Fruit fly (Drosophila melanogaster) whole organism, adult: ENCODE measurements around the gene ph-d.

Source experiments
- CG1620 ChIP-seq: fragments of 200-800 bp; sonication (Bioruptor generic); optimal IDR thresholded peaks from 2 replicates; lab custom pipeline; 2016; ENCODE audit warnings: missing biosample characterization, missing genetic modification characterization
- CG5204 ChIP-seq: fragments of 200-800 bp; sonication (Bioruptor generic); optimal IDR thresholded peaks from 2 replicates; lab custom pipeline; 2016; ENCODE audit warnings: missing biosample characterization, missing genetic modification characterization
- Clk ChIP-seq: fragments of 200-800 bp; sonication (Bioruptor generic); optimal IDR thresholded peaks from 2 replicates; lab custom pipeline; 2017; ENCODE audit warnings: missing biosample characterization, missing genetic modification characterization
- Mnt ChIP-seq: fragments of 200-800 bp; sonication (Bioruptor generic); optimal IDR thresholded peaks from 2 replicates; lab custom pipeline; 2016; ENCODE audit warnings: missing biosample characterization, mild to moderate bottlenecking, missing genetic modification characterization
- pad ChIP-seq: fragments of 200-800 bp; sonication (Bioruptor generic); optimal IDR thresholded peaks from 3 replicates; lab custom pipeline; 2017; ENCODE audit warnings: missing biosample characterization, missing genetic modification characterization, mild to moderate bottlenecking, moderate library complexity, missing genetic modification reagents
- toe ChIP-seq: fragments of 200-800 bp; sonication (Bioruptor generic); optimal IDR thresholded peaks from 2 replicates; lab custom pipeline; 2016; ENCODE audit warnings: missing biosample characterization, missing genetic modification characterization

dm6 chrX:2163358-2163757 is 40.3 kb upstream of the ph-d start:
- TF ChIP-seq Mnt (GFP tag; lab: Kevin White, UChicago): no peak
- TF ChIP-seq Clk (GFP tag; lab: Kevin White, UChicago): no peak
- TF ChIP-seq toe (GFP tag; lab: Kevin White, UChicago): no peak
- no peak for TF ChIP-seq CG1620 (GFP tag; lab: Kevin White, UChicago)
- TF ChIP-seq CG5204 (GFP tag; lab: Kevin White, UChicago): no peak
- no peak for TF ChIP-seq pad (GFP tag; lab: Kevin White, UChicago)
